Worm (Caenorhabditis elegans): ENCODE measurements around the gene tax-6.

- no peak for TF ChIP-seq ces-1 (GFP tag; optimal IDR thresholded peaks at IDR 0.05)
- no peak for TF ChIP-seq nhr-77 (tag; optimal IDR thresholded peaks at IDR 0.05)
- no peak for TF ChIP-seq tbx-2 (tag; optimal IDR thresholded peaks at IDR 0.05)
Measured at ce11 chrIV:10472478-10472877, 28.9 kb downstream of the tax-6 start, which contains the start of gene bgnt-1.1.

Data from whole organism, L1 larva.